Worm (Caenorhabditis elegans): ENCODE results near the gene F35E8.10.

DNA sequence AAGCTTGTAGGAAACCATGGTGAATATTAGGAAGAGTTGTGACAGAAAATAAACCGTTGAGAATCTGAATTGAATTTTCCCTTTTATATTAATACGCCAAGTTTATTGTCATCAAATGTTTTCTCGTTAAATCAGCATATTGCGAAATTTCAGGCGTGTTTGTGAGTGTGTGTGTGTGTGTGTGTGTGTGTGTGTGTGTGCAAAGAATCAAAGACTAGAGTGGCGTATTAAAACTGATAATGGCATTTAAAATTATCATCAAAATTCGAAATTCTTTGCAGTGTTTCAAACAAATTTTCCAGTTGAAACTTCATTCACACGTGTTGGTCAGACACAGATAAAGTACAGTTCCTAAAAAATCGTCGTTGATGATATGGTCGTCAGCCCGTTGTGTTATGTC is 4.3 kb downstream of the F35E8.10 start, which contains the start of gene gst-38:
- TF ChIP-seq dao-5 (tag; optimal IDR thresholded peaks at IDR 0.05) (no peak), him-1 (tag; optimal IDR thresholded peaks at IDR 0.05) (no peak)
